Fruit fly (Drosophila melanogaster): Measurements from ENCODE around the gene CG42521.

CG42521 gene

dm6 chr3L:10660744-10661589 is 37.6 kb upstream of the CG42521 start, which contains the start of the genes CG32066 and CG8003 (continued):
- TF ChIP-seq vnd (GFP tag; IDR thresholded peaks at IDR 0.05; ENCODE audit: partially characterized antibody) (peak; percentile 91), kni (GFP tag; optimal IDR thresholded peaks at IDR 0.05) (peak; percentile 10), dmrt11E (tag; optimal IDR thresholded peaks at IDR 0.05) (peak; percentile 48), br (optimal IDR thresholded peaks at IDR 0.05) (no peak), crol (GFP tag; IDR thresholded peaks at IDR 0.05) (no peak), CG13424 (tag; optimal IDR thresholded peaks at IDR 0.05) (peak; percentile 50), Side (GFP tag; optimal IDR thresholded peaks at IDR 0.05) (no peak), CG9437 (GFP tag; optimal IDR thresholded peaks at IDR 0.05) (peak; percentile 68), HLH4C (GFP tag; IDR thresholded peaks at IDR 0.05; ENCODE audit: partially characterized antibody) (peak; percentile 67; the same call in 2 of the 3 replicates), CG33557 (GFP tag; optimal IDR thresholded peaks at IDR 0.05) (peak; percentile 19), cato (GFP tag; optimal IDR thresholded peaks at IDR 0.05; ENCODE audit: borderline replicate concordance) (no peak), Sry-β (GFP tag; optimal IDR thresholded peaks at IDR 0.05) (no peak), croc (GFP tag; conservative IDR thresholded peaks at IDR 0.05) (no peak), CG30431 (GFP tag; optimal IDR thresholded peaks at IDR 0.05) (no peak), grn (GFP tag; optimal IDR thresholded peaks at IDR 0.05) (peak; percentile 53), sens (GFP tag) (peak; percentile 78), CG15011 (GFP tag; optimal IDR thresholded peaks at IDR 0.05) (no peak), HHEX (GFP tag; optimal IDR thresholded peaks at IDR 0.05) (peak; percentile 30), zf30C (GFP tag; optimal IDR thresholded peaks at IDR 0.05) (peak; percentile 12), trh (GFP tag; optimal IDR thresholded peaks at IDR 0.05) (no peak), CG9727 (GFP tag; optimal IDR thresholded peaks at IDR 0.05) (peak; percentile 40), Meics (GFP tag; optimal IDR thresholded peaks at IDR 0.05) (peak; percentile 29), CG8388 (GFP tag; optimal IDR thresholded peaks at IDR 0.05) (peak; percentile 13), lola (GFP tag; optimal IDR thresholded peaks at IDR 0.05) (peak in 1 of 3 experiments; percentile 58), dysf (GFP tag; IDR thresholded peaks at IDR 0.05) (no peak), CG1647 (GFP tag; optimal IDR thresholded peaks at IDR 0.05) (peak; percentile 1), Pdp1 (GFP tag; optimal IDR thresholded peaks at IDR 0.05) (peak in 1 of 2 experiments; percentile 27), tio (GFP tag; optimal IDR thresholded peaks at IDR 0.05) (no peak), trem (tag; optimal IDR thresholded peaks at IDR 0.05) (peak; percentile 50), CG11456 (GFP tag; IDR thresholded peaks at IDR 0.05) (peak; percentile 52; the same call in 1 of the 3 replicates), sim (GFP tag; IDR thresholded peaks at IDR 0.05) (no peak), fd64A (GFP tag; optimal IDR thresholded peaks at IDR 0.05) (no peak), CG15696 (tag; optimal IDR thresholded peaks at IDR 0.05) (peak; percentile 32), wor (GFP tag; IDR thresholded peaks at IDR 0.05) (no peak), BEAF-32 (GFP tag; optimal IDR thresholded peaks at IDR 0.05) (peak; percentile 84), CG15479 (GFP tag; optimal IDR thresholded peaks at IDR 0.05) (no peak), exex (tag; optimal IDR thresholded peaks at IDR 0.05) (peak; percentile 15), Max (GFP tag; optimal IDR thresholded peaks at IDR 0.05) (peak; percentile 10), gfzf (GFP tag; optimal IDR thresholded peaks at IDR 0.05) (peak; percentile 72), CG16815 (GFP tag; optimal IDR thresholded peaks at IDR 0.05) (no peak), scrt (GFP tag; optimal IDR thresholded peaks at IDR 0.05) (peak; percentile 26), Ptx1 (GFP tag; IDR thresholded peaks at IDR 0.05) (0 out of 2 replicates have a peak, but pooled peaks have one; percentile 35), pita (GFP tag; optimal IDR thresholded peaks at IDR 0.05) (no peak), aop (GFP tag; IDR thresholded peaks at IDR 0.05) (no peak), Gsc (GFP tag; IDR thresholded peaks at IDR 0.05) (no peak), CG2712 (tag; optimal IDR thresholded peaks at IDR 0.05) (peak; percentile 64), schlank (tag; optimal IDR thresholded peaks at IDR 0.05) (no peak), GATAe (GFP tag; conservative IDR thresholded peaks at IDR 0.05) (no peak)
